In the genomic region with DNA sequence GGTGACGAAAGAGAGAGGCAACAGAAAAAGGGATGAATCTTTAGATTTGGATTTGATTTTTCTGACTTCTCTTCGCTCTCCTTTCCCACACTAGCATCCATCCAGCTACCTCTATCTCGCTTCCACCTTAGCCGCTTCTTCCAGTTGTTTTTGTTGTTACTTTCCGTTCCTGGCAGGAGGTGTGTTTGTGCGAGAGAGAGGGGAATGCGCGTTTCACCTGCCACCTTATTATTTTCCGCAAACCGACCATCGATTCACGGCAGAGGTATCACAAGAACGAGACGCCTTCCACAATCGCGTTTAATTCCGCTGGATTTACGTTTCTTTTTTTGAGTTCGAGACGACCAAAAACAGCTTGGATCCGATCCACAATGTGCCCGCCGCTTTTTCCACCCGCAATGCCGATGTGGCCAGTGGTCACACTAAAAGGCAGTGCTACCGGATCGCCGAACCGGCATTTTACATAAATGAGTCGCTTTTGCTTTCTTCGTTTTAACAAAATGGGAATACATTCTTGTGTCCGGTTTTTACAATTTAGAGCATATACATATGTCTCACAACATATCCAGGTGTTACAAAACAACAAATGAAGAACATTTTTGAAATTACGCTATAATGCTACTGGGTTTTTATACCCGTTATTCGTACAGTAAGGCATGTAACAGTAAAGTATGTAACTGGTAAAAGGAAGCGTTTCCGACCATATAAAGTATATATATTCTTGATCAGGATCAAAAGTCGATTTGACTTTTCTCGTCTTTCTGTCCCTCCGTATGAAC, we compare ENCODE assay signal across 1 fruit fly cellular context.
A peak's percentile ranks its signal among the peaks of the same experiment; 100 is the strongest.
TF ChIP-seq lines count a peak whose summit lies in the region.

TSS of gene alpha-Man-Ia (minus strand) at position 392 of the 779 bp plus-strand sequence.

TF ChIP-seq in whole organism, embryonic, 481 proteins besides CTCF, POLR2A, EP300 and RAD21 (continued from another document and continues in another):
- no peak for TF ChIP-seq CG1024 (GFP tag; IDR thresholded peaks at IDR 0.05; lab: Robert Waterston, UW)
- TF ChIP-seq bigmax (GFP tag; optimal IDR thresholded peaks at IDR 0.05; lab: Kevin White, UChicago) = no peak
- TF ChIP-seq CG12299 (tag; optimal IDR thresholded peaks at IDR 0.05; lab: Kevin White, UChicago) = no peak
- peak; percentile 72 for TF ChIP-seq CG9797 (GFP tag; optimal IDR thresholded peaks at IDR 0.05; lab: Kevin White, UChicago)
- TF ChIP-seq CG13424 (tag; optimal IDR thresholded peaks at IDR 0.05; lab: Kevin White, UChicago) = peak; percentile 27
- no peak for TF ChIP-seq CG3726 (GFP tag; IDR thresholded peaks at IDR 0.05; lab: Robert Waterston, UW)
- no peak for TF ChIP-seq nerfin-1 (tag; optimal IDR thresholded peaks at IDR 0.05; lab: Kevin White, UChicago)
- peak in 1 of 2 experiments; percentile 13 for TF ChIP-seq chif (GFP tag; optimal IDR thresholded peaks at IDR 0.05; lab: Kevin White, UChicago)
- peak; percentile 16 for TF ChIP-seq HHEX (GFP tag; optimal IDR thresholded peaks at IDR 0.05; lab: Kevin White, UChicago)
- TF ChIP-seq CG3065 (GFP tag; optimal IDR thresholded peaks at IDR 0.05; lab: Kevin White, UChicago) = no peak
- TF ChIP-seq CG13624 (GFP tag; optimal IDR thresholded peaks at IDR 0.05; lab: Kevin White, UChicago) = peak; percentile 34
- TF ChIP-seq chn (GFP tag; optimal IDR thresholded peaks at IDR 0.05; lab: Kevin White, UChicago) = peak; percentile 41
- TF ChIP-seq CG1233 (GFP tag; optimal IDR thresholded peaks at IDR 0.05; lab: Kevin White, UChicago) = no peak
- no peak for TF ChIP-seq sisA (GFP tag; IDR thresholded peaks at IDR 0.05; lab: Robert Waterston, UW)
- TF ChIP-seq CG14050 (GFP tag; IDR thresholded peaks at IDR 0.05; lab: Robert Waterston, UW) = no peak
- no peak for TF ChIP-seq CG8478 (optimal IDR thresholded peaks at IDR 0.05; lab: Kevin White, UChicago)
- no peak for TF ChIP-seq jing (GFP tag; optimal IDR thresholded peaks at IDR 0.05; lab: Kevin White, UChicago)
- TF ChIP-seq sens (GFP tag; lab: Kevin White, UChicago) = peak; percentile 78
- TF ChIP-seq CG15696 (tag; optimal IDR thresholded peaks at IDR 0.05; lab: Kevin White, UChicago) = peak; percentile 12
- peak; percentile 19; the same call in 1 of the 3 replicates for TF ChIP-seq tgo (GFP tag; IDR thresholded peaks at IDR 0.05; lab: Robert Waterston, UW)
- TF ChIP-seq CG8359 (GFP tag; optimal IDR thresholded peaks at IDR 0.05; lab: Kevin White, UChicago; ENCODE audit: borderline replicate concordance) = no peak
- no peak for TF ChIP-seq CG4328 (GFP tag; optimal IDR thresholded peaks at IDR 0.05; lab: Kevin White, UChicago)
- TF ChIP-seq CG17359 (tag; optimal IDR thresholded peaks at IDR 0.05; lab: Kevin White, UChicago) = no peak
- TF ChIP-seq CG14667 (GFP tag; IDR thresholded peaks at IDR 0.05; lab: Robert Waterston, UW) = no peak
- 0 out of 2 replicates have a peak, but pooled peaks have one; percentile 17 for TF ChIP-seq sna (GFP tag; IDR thresholded peaks at IDR 0.05; lab: Robert Waterston, UW; ENCODE audit: partially characterized antibody)
- no peak for TF ChIP-seq CG8089 (GFP tag; optimal IDR thresholded peaks at IDR 0.05; lab: Kevin White, UChicago)
- no peak for TF ChIP-seq sqz (GFP tag; optimal IDR thresholded peaks at IDR 0.05; lab: Kevin White, UChicago)
- TF ChIP-seq MBD-R2 (GFP tag; IDR thresholded peaks at IDR 0.05; lab: Robert Waterston, UW) = peak; percentile 42; the same call in 1 of the 2 replicates
- no peak for TF ChIP-seq fu2 (GFP tag; optimal IDR thresholded peaks at IDR 0.05; lab: Kevin White, UChicago)
- no peak for TF ChIP-seq BtbVII (GFP tag; optimal IDR thresholded peaks at IDR 0.05; lab: Kevin White, UChicago)
- no peak for TF ChIP-seq D19B (GFP tag; optimal IDR thresholded peaks at IDR 0.05; lab: Kevin White, UChicago)
- TF ChIP-seq vnd (GFP tag; IDR thresholded peaks at IDR 0.05; lab: Robert Waterston, UW; ENCODE audit: partially characterized antibody) = 0 out of 3 replicates have a peak, but pooled peaks have one; percentile 23
- TF ChIP-seq Taf1 (GFP tag; IDR thresholded peaks at IDR 0.05; lab: Robert Waterston, UW) = no peak
- TF ChIP-seq exex (tag; optimal IDR thresholded peaks at IDR 0.05; lab: Kevin White, UChicago) = no peak
- no peak for TF ChIP-seq CG8388 (GFP tag; optimal IDR thresholded peaks at IDR 0.05; lab: Kevin White, UChicago)
- TF ChIP-seq grau (tag; optimal IDR thresholded peaks at IDR 0.05; lab: Kevin White, UChicago) = peak; percentile 30
- no peak for TF ChIP-seq Rfx (GFP tag; IDR thresholded peaks at IDR 0.05; lab: Robert Waterston, UW)
- peak; percentile 39 for TF ChIP-seq pho (GFP tag; optimal IDR thresholded peaks at IDR 0.05; lab: Kevin White, UChicago)
- peak; percentile 48 for TF ChIP-seq nmo (GFP tag; optimal IDR thresholded peaks at IDR 0.05; lab: Kevin White, UChicago)
- no peak for TF ChIP-seq slou (GFP tag; optimal IDR thresholded peaks at IDR 0.05; lab: Kevin White, UChicago)
- TF ChIP-seq wor (GFP tag; IDR thresholded peaks at IDR 0.05; lab: Robert Waterston, UW) = no peak
- TF ChIP-seq CG18011 (GFP tag; optimal IDR thresholded peaks at IDR 0.05; lab: Kevin White, UChicago) = no peak
- no peak for TF ChIP-seq luna (GFP tag; optimal IDR thresholded peaks at IDR 0.05; lab: Kevin White, UChicago)
- no peak for TF ChIP-seq Sox102F (GFP tag; optimal IDR thresholded peaks at IDR 0.05; lab: Kevin White, UChicago)
- peak; percentile 80 for TF ChIP-seq CG4360 (GFP tag; IDR thresholded peaks at IDR 0.05; lab: Robert Waterston, UW)
- no peak for TF ChIP-seq ap (GFP tag; IDR thresholded peaks at IDR 0.05; lab: Robert Waterston, UW)
- peak; percentile 42; the same call in 1 of the 2 replicates for TF ChIP-seq slbo (GFP tag; IDR thresholded peaks at IDR 0.05; lab: Robert Waterston, UW)
- TF ChIP-seq ab (GFP tag; optimal IDR thresholded peaks at IDR 0.05; lab: Kevin White, UChicago) = no peak
- no peak for TF ChIP-seq H2.0 (GFP tag; IDR thresholded peaks at IDR 0.05; lab: Robert Waterston, UW)
- TF ChIP-seq mam (GFP tag; optimal IDR thresholded peaks at IDR 0.05; lab: Kevin White, UChicago) = peak; percentile 42
- TF ChIP-seq gfzf (GFP tag; optimal IDR thresholded peaks at IDR 0.05; lab: Kevin White, UChicago) = peak; percentile 86
- no peak for TF ChIP-seq dati (GFP tag; IDR thresholded peaks at IDR 0.05; lab: Robert Waterston, UW)
- TF ChIP-seq croc (GFP tag; conservative IDR thresholded peaks at IDR 0.05; lab: Robert Waterston, UW) = no peak
- TF ChIP-seq Doc2 (GFP tag; IDR thresholded peaks at IDR 0.05; lab: Robert Waterston, UW) = no peak
- no peak for TF ChIP-seq nerfin-2 (GFP tag; IDR thresholded peaks at IDR 0.05; lab: Robert Waterston, UW; ENCODE audit: partially characterized antibody)
- no peak for TF ChIP-seq CG31365 (tag; optimal IDR thresholded peaks at IDR 0.05; lab: Kevin White, UChicago)
- TF ChIP-seq CG14860 (GFP tag; IDR thresholded peaks at IDR 0.05; lab: Robert Waterston, UW; ENCODE audit: partially characterized antibody) = no peak
- no peak for TF ChIP-seq Aef1 (GFP tag; IDR thresholded peaks at IDR 0.05; lab: Robert Waterston, UW)
- no peak for TF ChIP-seq D (optimal IDR thresholded peaks at IDR 0.05; lab: Kevin White, UChicago)
- TF ChIP-seq D (GFP tag; optimal IDR thresholded peaks at IDR 0.05; lab: Kevin White, UChicago) = no peak
- no peak for TF ChIP-seq Lpt (GFP tag; optimal IDR thresholded peaks at IDR 0.05; lab: Kevin White, UChicago)
- TF ChIP-seq CG16815 (GFP tag; optimal IDR thresholded peaks at IDR 0.05; lab: Kevin White, UChicago) = no peak
- TF ChIP-seq h (optimal IDR thresholded peaks at IDR 0.05; lab: Kevin White, UChicago) = no peak
- TF ChIP-seq CG10543 (GFP tag; optimal IDR thresholded peaks at IDR 0.05; lab: Kevin White, UChicago) = peak; percentile 37
- TF ChIP-seq lola (GFP tag; optimal IDR thresholded peaks at IDR 0.05; lab: Kevin White, UChicago) = peak in 1 of 3 experiments; percentile 20
- 0 out of 2 replicates have a peak, but pooled peaks have one; percentile 11 for TF ChIP-seq CG14014 (GFP tag; IDR thresholded peaks at IDR 0.05; lab: Robert Waterston, UW)
- TF ChIP-seq CG11723 (GFP tag; optimal IDR thresholded peaks at IDR 0.05; lab: Kevin White, UChicago) = no peak
- TF ChIP-seq Poxn (GFP tag; IDR thresholded peaks at IDR 0.05; lab: Robert Waterston, UW) = no peak
- TF ChIP-seq CG11456 (GFP tag; IDR thresholded peaks at IDR 0.05; lab: Robert Waterston, UW) = no peak
- no peak for TF ChIP-seq grn (GFP tag; optimal IDR thresholded peaks at IDR 0.05; lab: Kevin White, UChicago)
- TF ChIP-seq CG10147 (GFP tag; optimal IDR thresholded peaks at IDR 0.05; lab: Kevin White, UChicago) = no peak
- TF ChIP-seq Nf-YA (GFP tag; IDR thresholded peaks at IDR 0.05; lab: Robert Waterston, UW) = no peak
- TF ChIP-seq CG7987 (GFP tag; optimal IDR thresholded peaks at IDR 0.05; lab: Kevin White, UChicago) = no peak
- TF ChIP-seq Awh (GFP tag; IDR thresholded peaks at IDR 0.05; lab: Robert Waterston, UW) = no peak
- no peak for TF ChIP-seq Vsx1 (GFP tag; optimal IDR thresholded peaks at IDR 0.05; lab: Kevin White, UChicago)
- no peak for TF ChIP-seq CG4707 (GFP tag; optimal IDR thresholded peaks at IDR 0.05; lab: Kevin White, UChicago)
- no peak for TF ChIP-seq ac (GFP tag; optimal IDR thresholded peaks at IDR 0.05; lab: Kevin White, UChicago)
- no peak for TF ChIP-seq Atf6 (GFP tag; IDR thresholded peaks at IDR 0.05; lab: Robert Waterston, UW)
- no peak for TF ChIP-seq CG3281 (GFP tag; optimal IDR thresholded peaks at IDR 0.05; lab: Kevin White, UChicago)
- TF ChIP-seq btn (GFP tag; optimal IDR thresholded peaks at IDR 0.05; lab: Kevin White, UChicago) = no peak
- TF ChIP-seq seq (GFP tag; IDR thresholded peaks at IDR 0.05; lab: Robert Waterston, UW) = no peak
- no peak for TF ChIP-seq CG6765 (GFP tag; optimal IDR thresholded peaks at IDR 0.05; lab: Kevin White, UChicago)
- no peak for TF ChIP-seq Optix (GFP tag; IDR thresholded peaks at IDR 0.05; lab: Robert Waterston, UW)
- no peak for TF ChIP-seq CG33557 (GFP tag; optimal IDR thresholded peaks at IDR 0.05; lab: Kevin White, UChicago)
- TF ChIP-seq jigr1 (GFP tag; IDR thresholded peaks at IDR 0.05; lab: Robert Waterston, UW) = no peak
- no peak for TF ChIP-seq CG31224 (GFP tag; IDR thresholded peaks at IDR 0.05; lab: Robert Waterston, UW)
- TF ChIP-seq twi (tag; optimal IDR thresholded peaks at IDR 0.05; lab: Kevin White, UChicago) = no peak
- TF ChIP-seq cg (GFP tag; optimal IDR thresholded peaks at IDR 0.05; lab: Kevin White, UChicago) = no peak
- TF ChIP-seq crol (GFP tag; IDR thresholded peaks at IDR 0.05; lab: Robert Waterston, UW) = peak; percentile 73
- TF ChIP-seq CG11247 (GFP tag; IDR thresholded peaks at IDR 0.05; lab: Robert Waterston, UW) = no peak
- TF ChIP-seq CG18599 (GFP tag; optimal IDR thresholded peaks at IDR 0.05; lab: Kevin White, UChicago) = peak; percentile 14
- TF ChIP-seq dmrt11E (tag; optimal IDR thresholded peaks at IDR 0.05; lab: Kevin White, UChicago) = no peak
- 0 out of 2 replicates have a peak, but pooled peaks have one; percentile 20 for TF ChIP-seq bbx (GFP tag; IDR thresholded peaks at IDR 0.05; lab: Robert Waterston, UW; ENCODE audit: partially characterized antibody)
- TF ChIP-seq Adf1 (GFP tag; IDR thresholded peaks at IDR 0.05; lab: Robert Waterston, UW) = no peak
- TF ChIP-seq amos (GFP tag; IDR thresholded peaks at IDR 0.05; lab: Robert Waterston, UW; ENCODE audit: partially characterized antibody) = peak; percentile 26; the same call in 1 of the 2 replicates
- peak; percentile 50; the same call in 1 of the 2 replicates for TF ChIP-seq CG9932 (GFP tag; IDR thresholded peaks at IDR 0.05; lab: Robert Waterston, UW)
- TF ChIP-seq Elba2 (GFP tag; optimal IDR thresholded peaks at IDR 0.05; lab: Kevin White, UChicago) = no peak
- no peak for TF ChIP-seq CG17186 (GFP tag; optimal IDR thresholded peaks at IDR 0.05; lab: Kevin White, UChicago)
- TF ChIP-seq CG9817 (tag; optimal IDR thresholded peaks at IDR 0.05; lab: Kevin White, UChicago) = peak; percentile 52
- no peak for TF ChIP-seq CG10654 (GFP tag; optimal IDR thresholded peaks at IDR 0.05; lab: Kevin White, UChicago)
- no peak for TF ChIP-seq mld (GFP tag; IDR thresholded peaks at IDR 0.05; lab: Robert Waterston, UW; ENCODE audit: partially characterized antibody)
- no peak for TF ChIP-seq CG4282 (GFP tag; optimal IDR thresholded peaks at IDR 0.05; lab: Kevin White, UChicago)
- no peak for TF ChIP-seq al (GFP tag; IDR thresholded peaks at IDR 0.05; lab: Robert Waterston, UW)
- TF ChIP-seq ato (GFP tag; IDR thresholded peaks at IDR 0.05; lab: Robert Waterston, UW; ENCODE audit: partially characterized antibody) = no peak
- peak; percentile 19; the same call in 1 of the 2 replicates for TF ChIP-seq E2f2 (GFP tag; IDR thresholded peaks at IDR 0.05; lab: Robert Waterston, UW)
- TF ChIP-seq Ada2b (GFP tag; IDR thresholded peaks at IDR 0.05; lab: Robert Waterston, UW) = no peak
- no peak for TF ChIP-seq abd-A (tag; optimal IDR thresholded peaks at IDR 0.05; lab: Kevin White, UChicago)
- TF ChIP-seq CG32767 (GFP tag; IDR thresholded peaks at IDR 0.05; lab: Robert Waterston, UW) = no peak
- TF ChIP-seq Bdp1 (GFP tag; optimal IDR thresholded peaks at IDR 0.05; lab: Kevin White, UChicago) = no peak
- peak; percentile 42 for TF ChIP-seq NfI (GFP tag; optimal IDR thresholded peaks at IDR 0.05; lab: Kevin White, UChicago)
- peak; percentile 69 for TF ChIP-seq Sry-δ (GFP tag; optimal IDR thresholded peaks at IDR 0.05; lab: Kevin White, UChicago)
- TF ChIP-seq CG9215 (GFP tag; IDR thresholded peaks at IDR 0.05; lab: Robert Waterston, UW) = 0 out of 2 replicates have a peak, but pooled peaks have one; percentile 18
- TF ChIP-seq Blimp-1 (GFP tag; optimal IDR thresholded peaks at IDR 0.05; lab: Kevin White, UChicago) = no peak
- no peak for TF ChIP-seq CG2129 (GFP tag; IDR thresholded peaks at IDR 0.05; lab: Robert Waterston, UW; ENCODE audit: partially characterized antibody)
- no peak for TF ChIP-seq gcm (GFP tag; optimal IDR thresholded peaks at IDR 0.05; lab: Kevin White, UChicago)
- no peak for TF ChIP-seq CG17802 (tag; optimal IDR thresholded peaks at IDR 0.05; lab: Kevin White, UChicago)
- peak; percentile 38 to 92 for TF ChIP-seq Pdp1 (GFP tag; optimal IDR thresholded peaks at IDR 0.05; lab: Kevin White, UChicago)
- peak; percentile 52 for TF ChIP-seq Bgb (GFP tag; IDR thresholded peaks at IDR 0.05; lab: Robert Waterston, UW; ENCODE audit: partially characterized antibody)
- no peak for TF ChIP-seq E2f1 (GFP tag; IDR thresholded peaks at IDR 0.05; lab: Robert Waterston, UW)
- TF ChIP-seq trem (tag; optimal IDR thresholded peaks at IDR 0.05; lab: Kevin White, UChicago) = peak; percentile 26
- no peak for TF ChIP-seq tna (GFP tag; IDR thresholded peaks at IDR 0.05; lab: Robert Waterston, UW; ENCODE audit: partially characterized antibody)
- no peak for TF ChIP-seq CG15269 (tag; optimal IDR thresholded peaks at IDR 0.05; lab: Kevin White, UChicago)
- no peak for TF ChIP-seq org-1 (GFP tag; optimal IDR thresholded peaks at IDR 0.05; lab: Kevin White, UChicago)
- TF ChIP-seq CG14710 (tag; optimal IDR thresholded peaks at IDR 0.05; lab: Kevin White, UChicago) = peak; percentile 57
